Worm (Caenorhabditis elegans) whole organism, L2 larva: ENCODE results near the gene col-74.

Experiments
- R02D3.7 ChIP-seq: fragments of 150-350 bp; optimal IDR thresholded peaks from 2 replicates; lab custom pipeline; 2014; ENCODE audit warnings: missing biosample characterization, missing genetic modification characterization
- ceh-82 ChIP-seq: fragments of 150-350 bp; optimal IDR thresholded peaks from 2 replicates; lab custom pipeline; 2014; ENCODE audit warnings: missing biosample characterization, missing genetic modification characterization
- elt-3 ChIP-seq: sonication (generic microtip); optimal IDR thresholded peaks from 2 replicates; lab custom pipeline; 2017; ENCODE audit warnings: missing biosample characterization, missing genetic modification characterization
- gmeb-1 ChIP-seq: fragments of 150-350 bp; optimal IDR thresholded peaks from 2 replicates; lab custom pipeline; 2014; ENCODE audit warnings: missing biosample characterization, missing genetic modification characterization
- nhr-11 ChIP-seq: fragments of 150-350 bp; optimal IDR thresholded peaks from 2 replicates; lab custom pipeline; 2014; ENCODE audit warnings: missing biosample characterization, missing genetic modification characterization
- nhr-129 ChIP-seq: fragments of 150-350 bp; optimal IDR thresholded peaks from 2 replicates; lab custom pipeline; 2014; ENCODE audit warnings: missing biosample characterization, missing genetic modification characterization
- nhr-25 ChIP-seq: fragments of 150-350 bp; sonication (generic microtip); optimal IDR thresholded peaks from 3 replicates; lab custom pipeline; 2014; ENCODE audit warnings: missing biosample characterization, missing genetic modification characterization
- nhr-6 ChIP-seq: fragments of 150-350 bp; optimal IDR thresholded peaks from 2 replicates; lab custom pipeline; 2014; ENCODE audit warnings: missing biosample characterization, missing genetic modification characterization
- nhr-77 ChIP-seq: fragments of 150-350 bp; optimal IDR thresholded peaks from 2 replicates; lab custom pipeline; 2014; ENCODE audit warnings: missing biosample characterization, missing genetic modification characterization
- snpc-4 ChIP-seq: fragments of 150-350 bp; optimal IDR thresholded peaks from 2 replicates; lab custom pipeline; 2014; ENCODE audit warnings: missing biosample characterization, missing genetic modification characterization
- unc-62 ChIP-seq: fragments of 150-350 bp; optimal IDR thresholded peaks from 2 replicates; lab custom pipeline; 2014; ENCODE audit warnings: missing biosample characterization, missing genetic modification reagents, missing genetic modification characterization
- ztf-4 ChIP-seq: fragments of 150-350 bp; optimal IDR thresholded peaks from 2 replicates; lab custom pipeline; 2014; ENCODE audit warnings: missing biosample characterization, missing genetic modification characterization

- TF ChIP-seq snpc-4 (tag; lab: Kevin White, UChicago) (no peak), nhr-25 (tag; lab: Kevin White, UChicago) (no peak), ztf-4 (tag; lab: Kevin White, UChicago) (no peak), unc-62 (no peak), nhr-11 (tag; lab: Kevin White, UChicago) (no peak), R02D3.7 (tag; lab: Kevin White, UChicago) (no peak), gmeb-1 (no peak), nhr-6 (tag; lab: Kevin White, UChicago) (no peak), ceh-82 (no peak), elt-3 (no peak), nhr-129 (no peak), nhr-77 (no peak)
These were observed 10.5 kb upstream of the col-74 start for ce11 chrII:5819655-5820054.
